Fruit fly (Drosophila melanogaster) ovary, adult (tissue): ENCODE results near the gene Dbct.

Source experiments
- CG17801 ChIP-seq: fragments of 200-800 bp; optimal IDR thresholded peaks from 2 replicates; lab custom pipeline; 2019; ENCODE audit warnings: missing biosample characterization, mild to moderate bottlenecking, missing genetic modification characterization, moderate library complexity; ENCODE audit not compliant: partially characterized antibody

The Dbct gene

DNA sequence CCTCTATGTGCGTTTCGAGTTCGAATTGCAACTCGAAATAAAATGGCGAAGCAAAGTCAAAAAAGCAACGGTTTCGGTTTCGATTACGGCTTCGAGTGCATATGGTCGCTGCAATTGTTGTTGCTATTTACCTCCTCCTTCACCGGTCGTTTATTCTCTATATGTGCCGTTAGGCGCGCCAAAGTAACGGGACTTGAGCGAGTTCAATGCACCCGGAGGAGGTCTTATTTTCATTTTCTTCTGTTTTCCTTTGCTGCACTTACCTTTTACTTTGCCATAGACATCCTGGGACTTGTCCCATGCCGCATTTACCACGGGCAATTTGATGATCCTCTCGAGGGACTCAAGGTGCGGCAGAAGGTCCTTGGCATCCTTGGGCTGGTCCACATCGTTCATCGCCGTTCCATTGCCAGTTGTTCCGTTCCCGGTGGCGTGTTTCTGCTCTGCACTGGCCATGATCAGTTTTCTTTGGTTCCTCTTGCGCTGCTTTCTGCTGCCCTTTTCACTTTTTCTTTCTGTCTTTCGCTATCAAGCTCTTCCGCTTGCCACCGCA lies 10.4 kb upstream of the Dbct start:
- TF ChIP-seq CG17801 (GFP tag; lab: Kevin White, UChicago): peak; percentile 79

DNA sequence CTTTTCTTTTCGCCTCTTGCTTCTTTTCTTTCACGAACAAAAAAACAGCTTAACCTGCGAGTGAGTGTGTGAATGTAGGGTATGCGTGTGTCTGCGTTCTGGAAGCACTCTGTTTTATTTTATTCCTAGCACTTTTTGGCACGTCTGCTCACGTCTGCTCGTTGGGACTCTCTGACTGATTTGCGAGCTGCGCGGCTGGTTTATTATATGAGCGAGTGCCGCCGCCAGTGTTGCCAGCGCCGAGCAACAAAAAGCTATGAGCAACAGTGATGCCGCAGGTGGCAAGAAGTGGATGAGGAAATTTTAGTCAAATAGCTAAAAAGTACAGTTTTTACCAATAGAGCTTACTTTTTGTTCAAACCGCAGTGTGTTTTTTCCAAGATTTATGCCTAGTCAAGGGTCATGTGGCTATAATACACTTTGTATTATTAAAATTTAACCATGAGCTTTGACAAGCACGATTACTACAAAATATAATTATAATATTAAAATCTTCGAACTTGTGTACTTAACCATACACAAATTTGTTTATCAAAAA lies 9.8 kb upstream of the Dbct start, which contains the start of gene Lsd-2:
Lsd-2 (minus strand) TSS at position 183 of the 538 bp plus-strand sequence.
- TF ChIP-seq CG17801 (GFP tag; lab: Kevin White, UChicago): no peak

DNA sequence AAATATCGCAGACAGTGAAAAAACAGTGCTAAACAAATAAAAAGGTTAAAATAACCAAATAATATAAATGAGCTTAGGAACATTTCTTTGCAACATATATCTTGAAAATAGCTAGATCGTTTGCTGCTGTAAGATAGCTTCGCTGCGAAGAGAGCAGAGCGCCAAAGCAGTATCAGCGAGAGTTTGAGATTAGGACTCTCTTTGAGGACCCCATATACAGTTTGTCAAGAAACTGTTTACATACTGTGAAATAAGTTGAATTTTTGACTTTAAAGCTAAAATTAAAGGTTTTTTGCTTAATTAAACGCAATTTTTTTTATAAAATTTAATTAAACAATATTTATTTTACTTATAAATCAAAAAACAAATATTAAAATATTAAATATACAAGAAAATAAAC lies 9.3 kb upstream of the Dbct start:
- no peak for TF ChIP-seq CG17801 (GFP tag; lab: Kevin White, UChicago)

DNA sequence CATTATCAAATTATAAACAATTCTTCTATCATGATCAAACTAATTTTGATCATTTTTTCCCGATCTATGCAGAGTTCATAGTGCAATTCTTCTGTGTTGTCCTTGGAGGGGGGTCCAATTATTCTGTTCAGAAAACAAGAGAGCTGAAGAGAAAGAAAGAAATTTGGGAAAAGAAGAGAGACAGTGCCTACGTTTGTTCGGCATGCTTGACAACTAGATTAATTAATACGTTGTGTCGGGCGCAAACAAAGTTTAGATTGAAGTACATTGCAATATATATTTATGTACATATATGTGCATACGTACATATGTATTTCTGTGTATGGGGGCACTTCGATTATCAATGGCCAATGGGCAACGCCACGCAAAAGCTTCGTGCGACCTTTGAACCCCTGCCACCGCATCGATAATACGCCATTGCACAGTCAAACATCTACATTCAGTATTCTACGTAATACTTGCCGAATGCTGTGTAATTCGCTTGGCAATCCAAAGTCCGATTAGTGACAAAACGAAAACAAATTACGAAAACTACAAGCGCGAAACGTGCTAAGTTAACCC lies 8.3 kb upstream of the Dbct start:
- peak; percentile 75 for TF ChIP-seq CG17801 (GFP tag; lab: Kevin White, UChicago)

DNA sequence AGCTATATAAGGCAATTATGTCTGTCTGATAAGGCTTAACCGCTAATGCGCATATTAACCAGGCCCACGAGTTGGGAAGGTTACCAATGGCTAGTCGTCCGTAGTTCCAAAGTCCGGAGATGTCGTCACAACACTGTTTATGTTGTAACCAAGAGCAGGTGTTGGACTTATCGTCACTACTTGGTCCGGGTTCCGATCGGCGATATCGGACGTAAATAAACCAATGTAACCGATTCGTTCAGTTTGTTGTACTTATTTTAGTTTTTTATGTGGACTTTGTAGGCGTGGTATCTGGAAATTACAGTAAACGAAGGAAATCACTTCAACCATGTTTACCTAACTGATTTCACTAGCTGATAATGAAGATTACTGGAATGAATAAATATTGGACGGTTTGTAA lies 7.5 kb upstream of the Dbct start:
- TF ChIP-seq CG17801 (GFP tag; lab: Kevin White, UChicago): no peak

DNA sequence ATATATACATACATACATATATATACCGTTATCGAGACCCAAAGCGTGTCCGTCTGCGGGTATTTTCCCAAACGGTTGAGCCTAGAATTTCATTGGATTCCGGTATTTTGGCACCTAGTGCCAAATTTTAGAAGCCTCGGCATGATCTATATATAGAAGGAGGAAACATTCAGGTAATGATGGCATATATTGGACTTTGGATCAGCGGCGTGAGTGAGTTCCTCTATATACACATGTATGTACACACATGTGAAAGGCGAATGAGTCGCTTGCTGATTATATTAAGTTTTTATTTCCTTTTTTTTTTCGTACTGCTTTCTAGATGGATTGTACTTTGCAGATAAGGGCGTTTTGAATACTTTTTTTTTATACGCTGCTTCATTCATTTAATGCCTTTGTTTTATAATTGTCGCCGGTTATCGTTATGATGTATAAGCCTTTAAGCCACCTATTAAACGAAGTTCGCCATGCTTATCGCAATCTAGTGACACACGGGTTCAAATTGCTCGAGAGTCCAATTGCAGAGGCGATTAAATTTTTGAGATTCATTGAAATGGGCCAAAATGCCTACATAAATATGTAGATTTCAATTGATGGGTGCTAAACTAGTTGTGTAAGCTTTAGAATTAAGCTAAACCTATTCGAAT lies 6.6 kb upstream of the Dbct start:
- peak; percentile 57 for TF ChIP-seq CG17801 (GFP tag; lab: Kevin White, UChicago)

DNA sequence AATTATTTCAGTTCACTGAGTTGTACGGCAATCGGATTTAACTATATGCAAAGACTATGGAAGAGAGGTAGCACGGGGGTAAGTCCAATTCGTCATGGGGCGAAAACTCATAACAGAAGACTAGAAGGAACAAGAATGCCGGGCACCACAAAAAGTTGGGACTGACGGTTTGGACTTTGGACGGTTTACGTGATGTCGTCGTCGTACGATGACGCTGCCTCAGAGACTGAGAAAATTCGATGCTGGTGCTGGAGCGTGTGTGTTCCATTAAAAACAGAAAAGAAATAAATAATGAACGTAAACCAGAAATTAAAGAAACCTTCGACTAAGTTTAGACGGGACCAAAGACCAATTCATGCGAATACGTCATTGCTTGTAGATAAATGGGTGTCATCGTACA lies 6.0 kb upstream of the Dbct start:
- TF ChIP-seq CG17801 (GFP tag; lab: Kevin White, UChicago): peak; percentile 34

DNA sequence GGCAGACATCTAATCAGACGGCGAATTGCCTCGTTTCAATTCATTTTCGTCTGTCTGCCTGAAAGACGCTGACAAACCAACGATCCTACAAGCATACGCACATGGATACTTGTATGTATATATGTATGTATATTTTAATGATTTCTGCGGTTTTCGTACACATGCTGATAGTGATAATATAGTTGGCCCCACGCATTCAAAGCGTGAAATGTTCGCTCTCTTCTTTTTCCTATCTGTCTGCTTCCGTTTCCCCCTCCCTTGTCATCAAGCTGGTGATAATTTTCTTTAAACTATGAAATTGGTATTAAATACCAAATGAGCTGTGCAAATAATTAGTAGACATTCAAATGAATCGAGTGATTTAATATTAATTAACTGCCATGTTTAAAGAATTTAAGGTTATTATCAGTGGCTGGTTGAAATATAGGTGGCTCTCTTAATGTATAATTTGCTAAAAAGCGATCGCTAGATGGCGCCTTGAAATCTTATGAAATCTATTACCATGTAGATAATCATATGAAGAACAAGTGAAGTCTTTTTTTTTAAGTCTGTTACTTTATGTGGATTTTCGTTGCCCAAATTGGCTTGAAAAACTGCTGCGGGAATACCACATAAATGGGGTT lies 5.0 kb upstream of the Dbct start, which contains the start of gene CG33177:
CG33177 (plus strand) TSS at position 588 of the 623 bp plus-strand sequence.
- no peak for TF ChIP-seq CG17801 (GFP tag; lab: Kevin White, UChicago)

DNA sequence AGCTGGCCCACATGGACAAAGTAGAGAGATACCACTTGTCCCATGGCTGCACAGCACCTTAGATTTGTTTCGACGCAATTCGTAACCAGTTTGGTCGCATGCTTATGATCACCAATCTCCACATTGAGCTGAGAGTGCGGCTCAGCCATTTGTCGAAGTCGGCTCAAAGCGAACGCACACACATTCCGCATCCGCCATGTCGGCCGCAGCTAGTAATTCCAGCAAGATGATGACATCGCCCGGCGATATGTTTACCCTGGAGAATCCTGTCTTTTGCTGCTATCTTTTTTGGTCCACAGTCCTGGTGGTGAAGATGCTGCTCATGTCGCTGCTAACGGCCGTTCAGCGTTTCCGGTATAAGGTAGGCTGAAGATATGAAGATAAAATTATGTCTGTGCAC lies 3.2 kb upstream of the Dbct start, which contains the start of gene CG33178:
CG33178 (plus strand) TSS at position 147 of the 400 bp plus-strand sequence.
- TF ChIP-seq CG17801 (GFP tag; lab: Kevin White, UChicago): no peak

DNA sequence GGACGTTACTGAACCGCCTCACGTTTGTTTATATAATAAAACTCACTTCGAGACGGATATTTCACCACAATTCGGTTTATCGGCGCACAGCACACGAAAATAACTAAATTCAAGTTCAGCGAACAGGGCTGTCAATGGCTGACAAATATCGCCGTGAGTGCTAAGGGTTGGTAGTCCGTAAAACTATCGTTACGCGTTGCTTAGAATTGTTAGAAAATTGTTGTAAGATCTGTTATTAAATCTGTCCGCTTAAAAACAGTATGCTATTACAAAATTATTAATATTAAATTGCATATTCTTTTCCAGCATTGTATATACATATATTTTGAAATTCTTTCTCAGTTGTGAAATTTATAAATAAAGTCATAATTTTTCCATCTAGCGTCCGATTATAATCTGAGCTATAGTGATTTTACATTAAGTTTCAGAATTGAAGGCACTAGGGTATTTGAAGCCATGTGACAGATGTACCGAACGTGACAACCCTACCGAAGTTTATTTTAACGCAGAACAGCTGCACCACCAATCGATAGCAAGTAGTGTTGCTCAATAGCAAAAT lies 1.3 kb upstream of the Dbct start, which contains the start of gene Cox17:
Cox17 (minus strand) TSS at position 120 of the 559 bp plus-strand sequence.
- TF ChIP-seq CG17801 (GFP tag; lab: Kevin White, UChicago): peak; percentile 72

DNA sequence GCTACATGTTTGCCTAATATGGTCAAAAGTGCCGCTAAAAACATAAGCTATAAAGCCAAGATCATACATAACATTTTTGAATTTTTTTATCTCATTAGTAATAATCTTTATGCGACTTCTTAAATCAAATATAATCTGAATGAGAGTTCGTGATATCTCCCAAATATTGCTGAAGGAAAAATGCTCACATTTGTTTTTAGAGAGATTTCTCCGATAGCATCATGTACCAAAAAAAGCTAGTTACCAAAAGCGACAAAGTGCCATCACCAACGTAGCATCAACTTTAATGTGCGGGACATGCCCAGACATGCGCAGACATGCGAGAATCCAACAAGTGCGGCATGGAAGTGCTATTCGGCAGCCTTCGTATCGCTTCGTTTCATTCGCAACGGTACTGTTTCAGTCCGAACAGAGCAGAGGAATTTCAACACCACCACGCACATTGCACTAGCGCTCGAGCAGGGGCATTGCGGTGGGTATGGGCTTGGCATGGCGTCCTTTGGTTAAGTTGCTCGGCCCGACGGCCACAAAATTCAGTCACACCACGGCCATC lies 3.3 kb downstream of the Dbct start, which contains the start of gene Rab3-GEF:
Rab3-GEF (plus strand) TSS at position 537 of the 553 bp plus-strand sequence.
- no peak for TF ChIP-seq CG17801 (GFP tag; lab: Kevin White, UChicago)

DNA sequence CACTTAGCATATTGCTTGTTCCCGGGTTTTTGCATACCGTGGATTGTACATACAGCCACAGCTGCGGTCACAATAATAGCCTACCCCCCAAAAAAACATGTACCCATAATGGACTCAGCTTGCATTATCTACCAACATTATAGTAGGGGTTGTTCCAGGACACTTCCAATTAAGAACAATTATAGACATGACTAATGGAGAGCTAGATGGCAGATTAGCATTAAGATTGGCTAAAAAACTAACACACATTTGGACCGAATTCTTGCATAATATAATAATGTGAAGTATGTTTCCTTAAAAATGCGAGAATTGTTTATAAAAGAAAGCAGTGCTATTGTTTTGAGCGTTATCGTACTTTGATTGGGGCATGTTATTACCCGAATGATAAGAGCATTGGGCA lies 4.4 kb downstream of the Dbct start:
- no peak for TF ChIP-seq CG17801 (GFP tag; lab: Kevin White, UChicago)

DNA sequence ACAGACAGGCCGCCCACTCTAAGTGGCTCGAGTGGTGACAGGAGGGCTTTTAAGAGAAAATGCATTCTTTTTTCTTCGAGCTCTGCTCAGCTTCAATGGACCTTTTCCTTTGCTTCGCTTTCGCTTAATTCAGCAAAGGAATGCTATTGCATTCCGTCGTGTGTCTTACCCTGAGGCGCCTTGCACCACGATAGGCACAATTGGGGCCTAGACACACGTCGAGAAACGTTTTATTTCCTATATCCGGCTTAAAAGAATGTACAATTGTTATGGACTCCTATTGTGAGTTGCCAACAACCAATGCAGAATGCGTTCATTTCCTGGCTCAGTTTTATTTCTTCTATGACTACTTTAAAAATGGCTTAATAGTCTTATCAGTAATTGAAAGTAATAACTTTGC lies 5.2 kb downstream of the Dbct start:
- no peak for TF ChIP-seq CG17801 (GFP tag; lab: Kevin White, UChicago)

DNA sequence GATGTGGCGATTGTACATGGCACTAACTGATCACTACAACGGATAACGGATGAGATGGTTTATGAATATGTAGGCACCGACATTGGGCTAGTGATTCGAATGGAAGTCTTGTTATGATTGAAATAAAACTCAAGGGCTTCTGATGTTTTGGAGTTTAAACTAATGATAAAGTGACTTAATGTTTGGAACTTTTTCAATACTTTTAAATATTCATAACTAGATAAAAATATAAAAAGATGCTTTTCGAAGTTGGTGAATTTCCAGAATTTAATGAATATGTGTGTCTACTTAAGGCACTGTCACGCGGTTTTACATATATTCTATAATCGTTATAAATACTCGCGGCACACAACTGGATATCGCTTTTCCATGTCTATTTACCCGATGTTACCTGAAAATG lies 10.0 kb downstream of the Dbct start, which contains the start of gene CG9072:
CG9072 (minus strand) TSS at position 101 of the 400 bp plus-strand sequence.
- no peak for TF ChIP-seq CG17801 (GFP tag; lab: Kevin White, UChicago)
